Fruit fly (Drosophila melanogaster): ENCODE results near the gene CrebA.

CrebA gene

DNA sequence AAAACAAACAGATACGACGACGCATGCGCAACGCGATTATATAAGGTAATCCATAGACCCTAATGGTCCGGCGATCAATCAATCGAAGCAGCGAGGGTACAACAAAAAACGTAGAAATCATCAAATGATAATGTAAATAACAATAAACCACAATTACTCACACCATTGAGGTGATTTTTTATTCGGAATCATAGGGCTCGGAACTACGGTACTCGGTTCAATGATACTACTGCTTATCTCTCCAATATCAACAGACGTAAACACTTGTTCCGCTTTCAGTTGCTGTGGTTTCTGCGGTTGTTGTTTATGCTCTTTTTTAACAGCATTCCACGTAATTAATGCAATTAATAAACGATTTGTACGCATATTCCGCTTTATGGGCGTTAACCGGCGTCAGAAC is 62.8 kb downstream of the CrebA start:
- TF ChIP-seq klu (GFP tag; IDR thresholded peaks at IDR 0.05): no peak
- TF ChIP-seq HLH4C (GFP tag; IDR thresholded peaks at IDR 0.05; ENCODE audit: partially characterized antibody): no peak
- TF ChIP-seq cad (GFP tag; optimal IDR thresholded peaks at IDR 0.05): no peak
- TF ChIP-seq caup (GFP tag; optimal IDR thresholded peaks at IDR 0.05; ENCODE audit: severe bottlenecking): peak; percentile 14
- TF ChIP-seq Med (GFP tag): peak; percentile 25
- no peak for TF ChIP-seq NFAT (GFP tag; IDR thresholded peaks at IDR 0.05)
- TF ChIP-seq CG12071 (GFP tag; optimal IDR thresholded peaks at IDR 0.05): no peak
- no peak for TF ChIP-seq CG6813 (GFP tag; optimal IDR thresholded peaks at IDR 0.05)
- TF ChIP-seq CG3726 (GFP tag; IDR thresholded peaks at IDR 0.05): no peak
- TF ChIP-seq CG14050 (GFP tag; IDR thresholded peaks at IDR 0.05): no peak
- no peak for TF ChIP-seq ewg (GFP tag; optimal IDR thresholded peaks at IDR 0.05)
- TF ChIP-seq CG9437 (GFP tag; optimal IDR thresholded peaks at IDR 0.05): no peak
- TF ChIP-seq HLHmδ (GFP tag; optimal IDR thresholded peaks at IDR 0.05): no peak
- TF ChIP-seq cato (GFP tag; optimal IDR thresholded peaks at IDR 0.05; ENCODE audit: borderline replicate concordance): no peak
- TF ChIP-seq Kr (GFP tag; optimal IDR thresholded peaks at IDR 0.05): no peak
- no peak for TF ChIP-seq Hr51 (GFP tag; optimal IDR thresholded peaks at IDR 0.05)
- no peak for TF ChIP-seq wor (GFP tag; IDR thresholded peaks at IDR 0.05)
- no peak for TF ChIP-seq tio (GFP tag; optimal IDR thresholded peaks at IDR 0.05)
- no peak for TF ChIP-seq CG13624 (GFP tag; optimal IDR thresholded peaks at IDR 0.05)
- no peak for TF ChIP-seq Hand (GFP tag; optimal IDR thresholded peaks at IDR 0.05)
- TF ChIP-seq CG12219 (GFP tag; optimal IDR thresholded peaks at IDR 0.05): no peak
- no peak for TF ChIP-seq CG11723 (GFP tag; optimal IDR thresholded peaks at IDR 0.05)
- no peak for TF ChIP-seq eve (GFP tag; optimal IDR thresholded peaks at IDR 0.05)
- TF ChIP-seq hkb (optimal IDR thresholded peaks at IDR 0.05): no peak
- TF ChIP-seq hkb (GFP tag; IDR thresholded peaks at IDR 0.05): no peak
- no peak for TF ChIP-seq CG6854 (GFP tag; optimal IDR thresholded peaks at IDR 0.05)
- no peak for TF ChIP-seq tup (GFP tag; optimal IDR thresholded peaks at IDR 0.05)
- TF ChIP-seq CG9817 (tag; optimal IDR thresholded peaks at IDR 0.05): no peak
- TF ChIP-seq jumu (GFP tag; optimal IDR thresholded peaks at IDR 0.05): no peak
- no peak for TF ChIP-seq fd102C (GFP tag; optimal IDR thresholded peaks at IDR 0.05)
- TF ChIP-seq CG17385 (GFP tag; optimal IDR thresholded peaks at IDR 0.05): no peak
- TF ChIP-seq CG15479 (GFP tag; optimal IDR thresholded peaks at IDR 0.05): no peak
- no peak for TF ChIP-seq yki (optimal IDR thresholded peaks at IDR 0.05)
- TF ChIP-seq ab (GFP tag; optimal IDR thresholded peaks at IDR 0.05): no peak
- TF ChIP-seq grn (GFP tag; optimal IDR thresholded peaks at IDR 0.05): peak; percentile 57
- TF ChIP-seq ftz-f1 (GFP tag; optimal IDR thresholded peaks at IDR 0.05): no peak
- no peak for TF ChIP-seq chm (GFP tag; IDR thresholded peaks at IDR 0.05)
- no peak for TF ChIP-seq mld (GFP tag; IDR thresholded peaks at IDR 0.05; ENCODE audit: partially characterized antibody)
- TF ChIP-seq CG11696 (GFP tag; IDR thresholded peaks at IDR 0.05): no peak
- TF ChIP-seq sisA (GFP tag; IDR thresholded peaks at IDR 0.05): no peak
- TF ChIP-seq hbn (GFP tag; IDR thresholded peaks at IDR 0.05; ENCODE audit: partially characterized antibody): no peak
- TF ChIP-seq CG14860 (GFP tag; IDR thresholded peaks at IDR 0.05; ENCODE audit: partially characterized antibody): no peak
- TF ChIP-seq CG10979 (tag; optimal IDR thresholded peaks at IDR 0.05): no peak
- TF ChIP-seq disco-r (GFP tag; optimal IDR thresholded peaks at IDR 0.05): no peak
- no peak for TF ChIP-seq CG33213 (GFP tag; optimal IDR thresholded peaks at IDR 0.05)
- no peak for TF ChIP-seq CG6791 (GFP tag; IDR thresholded peaks at IDR 0.05; ENCODE audit: partially characterized antibody)
- TF ChIP-seq dan (GFP tag; IDR thresholded peaks at IDR 0.05): no peak
- no peak for TF ChIP-seq pita (GFP tag; optimal IDR thresholded peaks at IDR 0.05)
- TF ChIP-seq Opbp (GFP tag; IDR thresholded peaks at IDR 0.05; ENCODE audit: partially characterized antibody): no peak
- TF ChIP-seq CG8089 (GFP tag; optimal IDR thresholded peaks at IDR 0.05): no peak
- TF ChIP-seq CG12104 (GFP tag; optimal IDR thresholded peaks at IDR 0.05): no peak
- no peak for TF ChIP-seq Optix (GFP tag; IDR thresholded peaks at IDR 0.05)

Data from whole organism, embryonic.